Worm (Caenorhabditis elegans) whole organism, L4 larva: ENCODE data around the gene F09E5.7.

Source experiments
- R02D3.7 ChIP-seq: fragments of 150-350 bp; sonication (generic microtip); optimal IDR thresholded peaks from 3 replicates; lab custom pipeline; 2014; ENCODE audit warnings: missing biosample characterization, missing genetic modification characterization
- Y5F2A.4 ChIP-seq: fragments of 200-800 bp; sonication (Bioruptor generic); optimal IDR thresholded peaks from 2 replicates; lab custom pipeline; 2018; ENCODE audit warnings: mild to moderate bottlenecking, missing genetic modification characterization, missing compliant biosample characterization
- Y75B8A.6 ChIP-seq: fragments of 200-800 bp; sonication (Bioruptor generic); IDR thresholded peaks from 2 replicates; pipeline ENCODE4 v1.3.6; 2022; ENCODE audit warnings: missing genetic modification reagents, missing genetic modification characterization, missing compliant biosample characterization
- ceh-44 ChIP-seq: fragments of 200-800 bp; sonication (Bioruptor generic); IDR thresholded peaks from 2 replicates; pipeline ENCODE4 v1.3.6; 2022; ENCODE audit warnings: missing genetic modification reagents, missing genetic modification characterization, missing compliant biosample characterization
- ceh-82 ChIP-seq: sonication (generic microtip); optimal IDR thresholded peaks from 2 replicates; lab custom pipeline; 2017; ENCODE audit warnings: missing biosample characterization, missing genetic modification characterization
- fkh-10 ChIP-seq: fragments of 150-350 bp; optimal IDR thresholded peaks from 2 replicates; lab custom pipeline; 2014; ENCODE audit warnings: missing biosample characterization, missing genetic modification reagents, missing genetic modification characterization
- hmg-1.1 ChIP-seq: fragments of 200-800 bp; sonication (Bioruptor generic); IDR thresholded peaks from 2 replicates; pipeline ENCODE4 v1.3.6; 2022; ENCODE audit warnings: missing genetic modification reagents, missing genetic modification characterization, missing compliant biosample characterization
- lin-13 ChIP-seq: fragments of 150-350 bp; optimal IDR thresholded peaks from 2 replicates; lab custom pipeline; 2014; ENCODE audit warnings: missing biosample characterization, missing genetic modification reagents, missing genetic modification characterization
- lsy-2 ChIP-seq, 2 experiments: fragments of 150-350 bp in 1 of 2; sonication (generic microtip) in 1 of 2; optimal IDR thresholded peaks; 2 replicates each; lab custom pipeline; 2014 to 2017; ENCODE audit warnings: missing biosample characterization in 2 of 2, missing genetic modification characterization in 2 of 2
- mep-1 ChIP-seq: fragments of 150-350 bp; sonication (generic microtip); optimal IDR thresholded peaks from 3 replicates; lab custom pipeline; 2014; ENCODE audit warnings: missing biosample characterization, missing genetic modification characterization
- pqm-1 ChIP-seq: sonication (generic microtip); optimal IDR thresholded peaks from 2 replicates; lab custom pipeline; 2017; ENCODE audit warnings: missing biosample characterization, missing genetic modification characterization
- unc-39 ChIP-seq: sonication (generic microtip); optimal IDR thresholded peaks from 2 replicates; lab custom pipeline; 2017; ENCODE audit warnings: missing biosample characterization, missing genetic modification characterization
- zag-1 ChIP-seq: fragments of 150-350 bp; optimal IDR thresholded peaks from 2 replicates; lab custom pipeline; 2014; ENCODE audit warnings: missing biosample characterization, missing genetic modification characterization
- ztf-7 ChIP-seq: fragments of 150-350 bp; optimal IDR thresholded peaks from 2 replicates; lab custom pipeline; 2014; ENCODE audit warnings: missing biosample characterization, missing genetic modification characterization

DNA sequence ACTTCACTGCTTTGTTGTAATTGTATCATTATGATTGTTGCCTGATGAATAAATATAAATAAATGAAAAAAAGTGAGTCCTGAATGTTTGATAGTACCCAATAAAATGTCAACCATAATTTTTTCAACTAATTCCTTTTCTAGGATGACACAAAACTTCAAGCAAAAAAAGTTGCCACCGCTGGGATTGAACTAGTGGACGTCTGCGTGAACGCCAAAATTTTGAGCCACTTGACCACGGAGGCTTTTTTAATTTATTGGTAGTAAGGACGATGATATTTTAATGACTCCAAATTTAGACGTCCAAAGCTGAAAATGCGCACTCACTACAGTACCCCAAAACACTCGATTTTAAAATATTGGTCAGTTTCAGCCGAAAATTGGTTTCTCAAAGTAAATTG is 1.7 kb downstream of the F09E5.7 start:
- TF ChIP-seq mep-1 (tag; lab: Kevin White, UChicago) (no peak), hmg-1.1 (GFP tag; lab: Robert Waterston, UW) (no peak), R02D3.7 (tag; lab: Kevin White, UChicago) (no peak), ceh-44 (no peak), Y5F2A.4 (GFP tag; lab: Kevin White, UChicago) (peak; percentile 86), unc-39 (tag; lab: Kevin White, UChicago) (no peak), pqm-1 (tag; lab: Kevin White, UChicago) (no peak), zag-1 (tag; lab: Kevin White, UChicago) (no peak), lsy-2 (tag; optimal IDR thresholded peaks at IDR 0.05; lab: Kevin White, UChicago) (peak in 1 of 2 experiments; percentile 37), lin-13 (GFP tag; lab: Kevin White, UChicago) (no peak), Y75B8A.6 (GFP tag; lab: Robert Waterston, UW) (peak; percentile 93), ceh-82 (no peak), ztf-7 (peak; percentile 9), fkh-10 (GFP tag; lab: Kevin White, UChicago) (no peak)
